2 worm cellular contexts compared by ENCODE assay signal in the genomic region with DNA sequence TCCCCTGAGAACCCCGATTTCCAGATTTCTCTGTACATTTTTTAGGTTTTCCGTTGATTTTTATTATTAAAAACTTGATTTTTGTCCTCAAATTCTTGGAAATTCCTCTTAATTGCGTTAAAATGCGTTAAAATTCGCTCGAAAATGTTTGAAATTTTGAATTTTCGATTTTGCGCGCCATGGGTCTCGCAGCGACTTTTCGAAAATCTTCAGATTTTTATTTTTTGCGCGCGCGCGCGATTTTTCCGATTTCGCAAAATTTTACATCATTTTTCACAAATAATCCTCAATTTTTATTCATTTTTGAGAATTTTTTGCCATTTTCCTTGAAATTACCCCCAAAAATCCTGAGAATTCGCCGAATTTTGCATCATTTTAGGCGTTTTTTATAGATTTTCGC.
TF ChIP-seq lines count a peak whose summit lies in the region.

No protein-coding gene starts in this region.

TF ChIP-seq in whole organism, L4 larva, 104 proteins besides CTCF, POLR2A, EP300 and RAD21:
- TF ChIP-seq nhr-28 (tag; optimal IDR thresholded peaks at IDR 0.05; lab: Kevin White, UChicago) (no peak), ctbp-1 (GFP tag; IDR thresholded peaks at IDR 0.05; lab: Robert Waterston, UW) (no peak), ztf-7 (tag; optimal IDR thresholded peaks at IDR 0.05; lab: Kevin White, UChicago) (no peak), lin-38 (GFP tag; IDR thresholded peaks at IDR 0.05; lab: Robert Waterston, UW) (peak; percentile 50), nhr-11 (tag; optimal IDR thresholded peaks at IDR 0.05; lab: Kevin White, UChicago) (no peak), unc-130 (GFP tag; optimal IDR thresholded peaks at IDR 0.05; lab: Kevin White, UChicago) (peak; percentile 15), Y48G9A.11 (GFP tag; IDR thresholded peaks at IDR 0.05; lab: Robert Waterston, UW) (peak; percentile 84), aha-1 (tag; lab: Kevin White, UChicago) (no peak), mxl-3 (GFP tag; optimal IDR thresholded peaks at IDR 0.05; lab: Kevin White, UChicago) (no peak), lin-29 (GFP tag; IDR thresholded peaks at IDR 0.05; lab: Robert Waterston, UW) (no peak), unc-62 (GFP tag; optimal IDR thresholded peaks at IDR 0.05 in 1 of 2; lab: Kevin White, UChicago) (peak in 1 of 2 experiments; percentile 86), unc-62 (tag; optimal IDR thresholded peaks at IDR 0.05; lab: Kevin White, UChicago) (no peak), ces-1 (GFP tag; optimal IDR thresholded peaks at IDR 0.05; lab: Kevin White, UChicago) (no peak), dmd-8 (GFP tag; IDR thresholded peaks at IDR 0.05; lab: Robert Waterston, UW) (no peak), fos-1 (tag; optimal IDR thresholded peaks at IDR 0.05; lab: Kevin White, UChicago) (no peak)

TF ChIP-seq in whole organism, young adult, 124 proteins besides CTCF, POLR2A, EP300 and RAD21 (continues in another document):
- TF ChIP-seq nfya-2 (GFP tag; IDR thresholded peaks at IDR 0.05; lab: Robert Waterston, UW) (no peak), lsy-27 (tag; optimal IDR thresholded peaks at IDR 0.05; lab: Kevin White, UChicago; ENCODE audit: borderline replicate concordance, insufficient read depth) (no peak), cebp-1 (GFP tag; IDR thresholded peaks at IDR 0.05; lab: Robert Waterston, UW) (no peak), cebp-1 (tag; optimal IDR thresholded peaks at IDR 0.05; lab: Kevin White, UChicago) (no peak), somi-1 (GFP tag; optimal IDR thresholded peaks at IDR 0.05; lab: Kevin White, UChicago) (no peak), hlh-12 (tag; optimal IDR thresholded peaks at IDR 0.05; lab: Kevin White, UChicago) (no peak), D2030.7 (GFP tag; IDR thresholded peaks at IDR 0.05; lab: Robert Waterston, UW) (peak; percentile 92), ZK185.1 (tag; optimal IDR thresholded peaks at IDR 0.05; lab: Kevin White, UChicago; ENCODE audit: poor library complexity, severe bottlenecking) (no peak), madf-10 (tag; optimal IDR thresholded peaks at IDR 0.05; lab: Kevin White, UChicago) (no peak), F10E7.11 (tag; optimal IDR thresholded peaks at IDR 0.05; lab: Kevin White, UChicago) (no peak), rcor-1 (GFP tag; IDR thresholded peaks at IDR 0.05; lab: Robert Waterston, UW) (0 out of 2 replicates have a peak, but pooled peaks have one; percentile 38), madf-3 (GFP tag; IDR thresholded peaks at IDR 0.05; lab: Robert Waterston, UW) (no peak; the same call in 1 of the 2 replicates), F22D6.2 (tag; optimal IDR thresholded peaks at IDR 0.05; lab: Kevin White, UChicago) (no peak), unc-130 (GFP tag; optimal IDR thresholded peaks at IDR 0.05; lab: Kevin White, UChicago) (peak; percentile 57), C06A6.2 (GFP tag; conservative IDR thresholded peaks at IDR 0.05; lab: Robert Waterston, UW) (no peak), Y79H2A.3 (GFP tag; conservative IDR thresholded peaks at IDR 0.05; lab: Robert Waterston, UW) (peak; percentile 71; the same call in 1 of the 2 replicates), attf-6 (GFP tag; IDR thresholded peaks at IDR 0.05; lab: Robert Waterston, UW) (no peak), ztf-3 (GFP tag; optimal IDR thresholded peaks at IDR 0.05; lab: Kevin White, UChicago) (no peak), sdz-38 (tag; optimal IDR thresholded peaks at IDR 0.05; lab: Kevin White, UChicago) (no peak), F57C9.4 (tag; optimal IDR thresholded peaks at IDR 0.05; lab: Kevin White, UChicago) (no peak), egrh-3 (GFP tag; IDR thresholded peaks at IDR 0.05; lab: Robert Waterston, UW) (no peak), egl-44 (GFP tag; IDR thresholded peaks at IDR 0.05; lab: Robert Waterston, UW) (no peak), madf-8 (GFP tag; conservative IDR thresholded peaks at IDR 0.05; lab: Robert Waterston, UW) (peak; percentile 94), atf-7 (tag; optimal IDR thresholded peaks at IDR 0.05; lab: Kevin White, UChicago) (no peak), xnd-1 (tag; optimal IDR thresholded peaks at IDR 0.05; lab: Kevin White, UChicago) (peak; percentile 90), lin-40 (tag; optimal IDR thresholded peaks at IDR 0.05; lab: Kevin White, UChicago) (no peak), Y95B8A.8 (GFP tag; IDR thresholded peaks at IDR 0.05; lab: Robert Waterston, UW) (peak; percentile 63; the same call in 1 of the 2 replicates), bed-1 (GFP tag; IDR thresholded peaks at IDR 0.05; lab: Robert Waterston, UW) (no peak), unc-62 (GFP tag; optimal IDR thresholded peaks at IDR 0.05; lab: Kevin White, UChicago) (no peak), Y53G8AR.9 (GFP tag; conservative IDR thresholded peaks at IDR 0.05; lab: Robert Waterston, UW) (peak; percentile 74; the same call in 1 of the 2 replicates), sea-2 (GFP tag; IDR thresholded peaks at IDR 0.05; lab: Robert Waterston, UW) (no peak), zim-3 (tag; optimal IDR thresholded peaks at IDR 0.05; lab: Kevin White, UChicago) (no peak), snpc-3.4 (tag; optimal IDR thresholded peaks at IDR 0.05; lab: Kevin White, UChicago) (peak; percentile 57), nfyb-1 (GFP tag; IDR thresholded peaks at IDR 0.05; lab: Robert Waterston, UW) (no peak), Y67H2A.10 (GFP tag; conservative IDR thresholded peaks at IDR 0.05; lab: Robert Waterston, UW) (no peak), F57A8.1 (GFP tag; optimal IDR thresholded peaks at IDR 0.05; lab: Kevin White, UChicago) (no peak), B0035.1 (tag; optimal IDR thresholded peaks at IDR 0.05; lab: Kevin White, UChicago) (no peak), madf-6 (GFP tag; IDR thresholded peaks at IDR 0.05; lab: Robert Waterston, UW) (peak; percentile 97), T07F8.4 (tag; optimal IDR thresholded peaks at IDR 0.05; lab: Kevin White, UChicago) (no peak), ceh-100 (GFP tag; IDR thresholded peaks at IDR 0.05; lab: Robert Waterston, UW) (0 out of 2 replicates have a peak, but pooled peaks have one; percentile 24), snpc-4 (GFP tag; optimal IDR thresholded peaks at IDR 0.05; lab: Kevin White, UChicago) (no peak), snpc-4 (tag; optimal IDR thresholded peaks at IDR 0.05; lab: Kevin White, UChicago) (no peak), F33H1.4 (GFP tag; IDR thresholded peaks at IDR 0.05; lab: Robert Waterston, UW) (peak; percentile 95), ztf-18 (tag; optimal IDR thresholded peaks at IDR 0.05; lab: Kevin White, UChicago) (no peak), hsf-1 (GFP tag; IDR thresholded peaks at IDR 0.05; lab: Robert Waterston, UW) (peak; percentile 77), nhr-27 (tag; optimal IDR thresholded peaks at IDR 0.05; lab: Kevin White, UChicago) (no peak), aptf-3 (GFP tag; IDR thresholded peaks at IDR 0.05; lab: Robert Waterston, UW) (no peak), tbp1 (GFP tag; optimal IDR thresholded peaks at IDR 0.05; lab: Kevin White, UChicago) (peak; percentile 36), snpc-1.3 (tag; optimal IDR thresholded peaks at IDR 0.05; lab: Kevin White, UChicago; ENCODE audit: insufficient read depth) (peak; percentile 33), mcd-1 (GFP tag; IDR thresholded peaks at IDR 0.05; lab: Robert Waterston, UW) (peak; percentile 54), ztf-26 (tag; optimal IDR thresholded peaks at IDR 0.05; lab: Kevin White, UChicago) (no peak), nhr-80 (tag; optimal IDR thresholded peaks at IDR 0.05; lab: Kevin White, UChicago) (no peak), lin-54 (GFP tag; optimal IDR thresholded peaks at IDR 0.05; lab: Kevin White, UChicago) (peak; percentile 88), F37B4.10 (GFP tag; IDR thresholded peaks at IDR 0.05; lab: Robert Waterston, UW) (no peak), C17E4.6 (GFP tag; IDR thresholded peaks at IDR 0.05; lab: Robert Waterston, UW) (no peak), ccch-3 (GFP tag; optimal IDR thresholded peaks at IDR 0.05; lab: Kevin White, UChicago) (no peak), tbx-9 (tag; optimal IDR thresholded peaks at IDR 0.05; lab: Kevin White, UChicago; ENCODE audit: borderline replicate concordance) (no peak), attf-5 (GFP tag; optimal IDR thresholded peaks at IDR 0.05; lab: Kevin White, UChicago) (no peak), efl-1 (GFP tag; optimal IDR thresholded peaks at IDR 0.05; lab: Kevin White, UChicago) (peak; percentile 96), sptf-2 (GFP tag; optimal IDR thresholded peaks at IDR 0.05; lab: Kevin White, UChicago) (no peak), snpc-1.1 (tag; optimal IDR thresholded peaks at IDR 0.05; lab: Kevin White, UChicago; ENCODE audit: insufficient read depth) (no peak), lir-1 (GFP tag; conservative IDR thresholded peaks at IDR 0.05; lab: Robert Waterston, UW) (no peak), F49E8.2 (tag; optimal IDR thresholded peaks at IDR 0.05; lab: Kevin White, UChicago; ENCODE audit: insufficient read depth) (peak; percentile 27), lsl-1 (GFP tag; optimal IDR thresholded peaks at IDR 0.05; lab: Kevin White, UChicago) (peak; percentile 70), B0336.3 (GFP tag; IDR thresholded peaks at IDR 0.05; lab: Robert Waterston, UW) (peak; percentile 72), ekl-4 (GFP tag; IDR thresholded peaks at IDR 0.05; lab: Robert Waterston, UW) (0 out of 2 replicates have a peak, but pooled peaks have one; percentile 29), akir-1 (GFP tag; optimal IDR thresholded peaks at IDR 0.05; lab: Kevin White, UChicago) (no peak), ceh-91 (GFP tag; IDR thresholded peaks at IDR 0.05; lab: Robert Waterston, UW) (peak; percentile 94), ztf-25 (GFP tag; IDR thresholded peaks at IDR 0.05; lab: Robert Waterston, UW) (no peak), cebp-2 (GFP tag; IDR thresholded peaks at IDR 0.05; lab: Robert Waterston, UW) (no peak), ama-1 (optimal IDR thresholded peaks at IDR 0.05; lab: Kevin White, UChicago) (no peak), ama-1 (GFP tag; optimal IDR thresholded peaks at IDR 0.05; lab: Kevin White, UChicago) (no peak), dpl-1 (GFP tag; optimal IDR thresholded peaks at IDR 0.05; lab: Kevin White, UChicago) (peak; percentile 81), gei-17 (GFP tag; optimal IDR thresholded peaks at IDR 0.05; lab: Kevin White, UChicago) (no peak), fkh-3 (tag; optimal IDR thresholded peaks at IDR 0.05; lab: Kevin White, UChicago) (no peak), let-607 (tag; optimal IDR thresholded peaks at IDR 0.05; lab: Kevin White, UChicago) (no peak)
